Worm (Caenorhabditis elegans) whole organism, L4 larva: Measurements from ENCODE around the gene T07H8.11.

Source experiments
- aly-2 ChIP-seq: sonication (generic microtip); optimal IDR thresholded peaks from 2 replicates; lab custom pipeline; 2018; ENCODE audit warnings: missing biosample characterization, missing genetic modification characterization
- ces-1 ChIP-seq: fragments of 150-350 bp; sonication (generic microtip); optimal IDR thresholded peaks from 4 replicates; lab custom pipeline; 2014; ENCODE audit warnings: missing biosample characterization, missing genetic modification reagents, missing genetic modification characterization
- egl-27 ChIP-seq: sonication (generic microtip); optimal IDR thresholded peaks from 3 replicates; lab custom pipeline; 2017; ENCODE audit warnings: missing biosample characterization, missing genetic modification reagents, missing genetic modification characterization
- jun-1 ChIP-seq: fragments of 150-350 bp; optimal IDR thresholded peaks from 2 replicates; lab custom pipeline; 2014; ENCODE audit warnings: missing biosample characterization, missing genetic modification reagents, missing genetic modification characterization
- lin-13 ChIP-seq: fragments of 150-350 bp; optimal IDR thresholded peaks from 2 replicates; lab custom pipeline; 2014; ENCODE audit warnings: missing biosample characterization, missing genetic modification reagents, missing genetic modification characterization
- lin-29 ChIP-seq: fragments of 200-800 bp; sonication (Bioruptor generic); IDR thresholded peaks from 2 replicates; pipeline ENCODE4 v1.3.6; 2022; ENCODE audit warnings: missing genetic modification reagents, missing genetic modification characterization, missing compliant biosample characterization
- nhr-11 ChIP-seq: fragments of 150-350 bp; optimal IDR thresholded peaks from 2 replicates; lab custom pipeline; 2014; ENCODE audit warnings: missing biosample characterization, missing genetic modification characterization
- nhr-77 ChIP-seq: fragments of 150-350 bp; optimal IDR thresholded peaks from 2 replicates; lab custom pipeline; 2014; ENCODE audit warnings: missing biosample characterization, missing genetic modification characterization
- snpc-4 ChIP-seq: fragments of 150-350 bp; optimal IDR thresholded peaks from 2 replicates; lab custom pipeline; 2014; ENCODE audit warnings: missing biosample characterization, missing genetic modification characterization
- tag-97 ChIP-seq: fragments of 200-800 bp; sonication (Bioruptor generic); IDR thresholded peaks from 2 replicates; pipeline ENCODE4 v1.3.6; 2022; ENCODE audit warnings: missing genetic modification characterization, missing compliant biosample characterization
- unc-130 ChIP-seq: sonication (generic microtip); optimal IDR thresholded peaks from 2 replicates; lab custom pipeline; 2016; ENCODE audit warnings: missing genetic modification reagents, missing genetic modification characterization, missing compliant biosample characterization
- vab-7 ChIP-seq: fragments of 200-800 bp; sonication (Bioruptor generic); IDR thresholded peaks from 2 replicates; pipeline ENCODE4 v1.3.6; 2022; ENCODE audit warnings: missing genetic modification reagents, missing genetic modification characterization, missing compliant biosample characterization

- TF ChIP-seq vab-7 (GFP tag; lab: Robert Waterston, UW) = no peak
- no peak for TF ChIP-seq jun-1 (tag; lab: Kevin White, UChicago)
- TF ChIP-seq ces-1 (GFP tag; lab: Kevin White, UChicago) = no peak
- TF ChIP-seq aly-2 = no peak
- no peak for TF ChIP-seq unc-130 (GFP tag; lab: Kevin White, UChicago)
- no peak for TF ChIP-seq egl-27 (tag; lab: Kevin White, UChicago)
- TF ChIP-seq tag-97 (GFP tag; lab: Robert Waterston, UW) = no peak
- no peak for TF ChIP-seq lin-13
- TF ChIP-seq nhr-77 (tag; lab: Kevin White, UChicago) = no peak
- no peak for TF ChIP-seq nhr-11 (tag; lab: Kevin White, UChicago)
- TF ChIP-seq lin-29 = no peak
- TF ChIP-seq snpc-4 (tag; lab: Kevin White, UChicago) = no peak
Measured at ce11 chrV:6979019-6979418, 27.8 kb upstream of the T07H8.11 start, which contains the start of gene sre-12.
